Worm (Caenorhabditis elegans) whole organism, L3 larva: ENCODE results near the gene dod-6.

Experiments
- ZK546.5 ChIP-seq: sonication (generic microtip); optimal IDR thresholded peaks from 2 replicates; lab custom pipeline; 2017; ENCODE audit warnings: missing biosample characterization, missing genetic modification characterization
- ama-1 ChIP-seq: fragments of 150-350 bp; optimal IDR thresholded peaks from 2 replicates; lab custom pipeline; 2018
- ceh-28 ChIP-seq: fragments of 150-350 bp; optimal IDR thresholded peaks from 2 replicates; lab custom pipeline; 2014; ENCODE audit warnings: missing biosample characterization, missing genetic modification reagents, missing genetic modification characterization
- daf-12 ChIP-seq: fragments of 150-350 bp; optimal IDR thresholded peaks from 2 replicates; lab custom pipeline; 2014; ENCODE audit warnings: missing biosample characterization, missing genetic modification reagents, missing genetic modification characterization
- egl-27 ChIP-seq: sonication (generic microtip); optimal IDR thresholded peaks from 4 replicates; lab custom pipeline; 2017; ENCODE audit warnings: missing biosample characterization, missing genetic modification reagents, missing genetic modification characterization
- elt-3 ChIP-seq, 3 experiments: fragments of 150-350 bp in 1 of 3; sonication (generic microtip) in 2 of 3; optimal IDR thresholded peaks; 2 replicates in 2 of 3; 4 replicates in 1 of 3; lab custom pipeline; 2014 to 2017; ENCODE audit warnings: missing biosample characterization in 3 of 3, missing genetic modification characterization in 3 of 3
- fkh-10 ChIP-seq: sonication (generic microtip); optimal IDR thresholded peaks from 2 replicates; lab custom pipeline; 2017; ENCODE audit warnings: missing biosample characterization, missing genetic modification reagents, missing genetic modification characterization
- fkh-2 ChIP-seq: fragments of 150-350 bp; optimal IDR thresholded peaks from 2 replicates; lab custom pipeline; 2014; ENCODE audit warnings: missing biosample characterization, missing genetic modification reagents, missing genetic modification characterization
- hmg-11 ChIP-seq: sonication (generic microtip); optimal IDR thresholded peaks from 2 replicates; lab custom pipeline; 2016; ENCODE audit warnings: missing genetic modification characterization, missing compliant biosample characterization
- lin-15B ChIP-seq: fragments of 150-350 bp; optimal IDR thresholded peaks from 2 replicates; lab custom pipeline; 2014; ENCODE audit warnings: missing biosample characterization, missing genetic modification characterization
- lin-39 ChIP-seq: fragments of 150-350 bp; optimal IDR thresholded peaks from 2 replicates; lab custom pipeline; 2018; ENCODE audit warnings: missing biosample characterization, missing genetic modification reagents, missing genetic modification characterization
- nfya-1 ChIP-seq: sonication (generic microtip); optimal IDR thresholded peaks from 2 replicates; lab custom pipeline; 2017; ENCODE audit warnings: missing genetic modification characterization, mild to moderate bottlenecking, missing compliant biosample characterization, antibody characterized with exemption, moderate library complexity; ENCODE audit not compliant: insufficient read depth
- nhr-11 ChIP-seq: fragments of 150-350 bp; optimal IDR thresholded peaks from 2 replicates; lab custom pipeline; 2014; ENCODE audit warnings: missing biosample characterization, missing genetic modification characterization
- nhr-12 ChIP-seq: fragments of 150-350 bp; optimal IDR thresholded peaks from 2 replicates; lab custom pipeline; 2014; ENCODE audit warnings: missing biosample characterization, missing genetic modification characterization
- nhr-23 ChIP-seq: fragments of 150-350 bp; optimal IDR thresholded peaks from 2 replicates; lab custom pipeline; 2014; ENCODE audit warnings: missing biosample characterization, missing genetic modification reagents, missing genetic modification characterization
- nhr-25 ChIP-seq: sonication (generic microtip); optimal IDR thresholded peaks from 2 replicates; lab custom pipeline; 2017; ENCODE audit warnings: missing biosample characterization, missing genetic modification characterization
- nhr-28 ChIP-seq: fragments of 150-350 bp; optimal IDR thresholded peaks from 2 replicates; lab custom pipeline; 2014; ENCODE audit warnings: missing biosample characterization, missing genetic modification characterization
- nhr-43 ChIP-seq: sonication (generic microtip); optimal IDR thresholded peaks from 2 replicates; lab custom pipeline; 2016; ENCODE audit warnings: mild to moderate bottlenecking, missing genetic modification characterization, missing compliant biosample characterization; ENCODE audit not compliant: poor library complexity, severe bottlenecking
- pha-4 ChIP-seq: fragments of 150-350 bp; optimal IDR thresholded peaks from 2 replicates; lab custom pipeline; 2014; ENCODE audit warnings: missing biosample characterization, missing genetic modification reagents, missing genetic modification characterization
- tbx-2 ChIP-seq: sonication (generic microtip); optimal IDR thresholded peaks from 2 replicates; lab custom pipeline; 2016; ENCODE audit warnings: mild to moderate bottlenecking, missing genetic modification characterization, missing compliant biosample characterization
- zag-1 ChIP-seq: fragments of 150-350 bp; optimal IDR thresholded peaks from 2 replicates; lab custom pipeline; 2014; ENCODE audit warnings: missing biosample characterization, missing genetic modification characterization
- ztf-4 ChIP-seq: fragments of 150-350 bp; optimal IDR thresholded peaks from 2 replicates; lab custom pipeline; 2014; ENCODE audit warnings: missing biosample characterization, missing genetic modification characterization

The dod-6 gene

DNA sequence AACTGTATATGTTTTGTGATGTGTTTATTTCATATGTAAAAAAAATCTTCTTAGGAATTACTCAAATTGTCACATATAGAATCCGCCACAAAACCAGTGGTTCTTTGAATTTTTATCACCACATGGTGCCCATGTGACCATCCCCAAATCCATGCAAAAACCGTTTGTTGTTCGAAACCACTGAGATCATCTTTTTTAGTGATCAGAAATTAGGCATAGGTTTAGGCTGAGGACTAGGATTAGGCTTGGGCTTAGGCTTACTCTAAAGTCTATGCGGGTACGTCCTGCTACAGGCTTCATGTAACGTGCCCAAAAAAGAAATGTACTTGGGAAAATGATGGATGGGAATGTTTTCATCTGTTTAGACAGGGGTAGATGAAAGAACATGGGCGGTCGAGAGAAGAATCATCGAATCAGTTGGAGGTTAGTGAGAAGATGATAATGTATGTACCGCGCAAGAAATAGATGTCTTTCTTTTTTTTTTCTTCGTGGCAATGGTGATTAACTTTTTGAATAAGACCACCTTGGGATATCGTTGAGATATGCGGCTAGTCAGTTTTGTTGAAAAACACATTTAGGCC lies 38.9 kb downstream of the dod-6 start:
- TF ChIP-seq nhr-25: peak; percentile 25
- TF ChIP-seq ceh-28 (tag; lab: Kevin White, UChicago): no peak
- no peak for TF ChIP-seq fkh-10 (GFP tag; lab: Kevin White, UChicago)
- peak; percentile 16 for TF ChIP-seq ztf-4 (tag; lab: Kevin White, UChicago)
- no peak for TF ChIP-seq zag-1
- peak in 1 of 3 experiments; percentile 61 for TF ChIP-seq elt-3 (tag; optimal IDR thresholded peaks at IDR 0.05; lab: Kevin White, UChicago)
- peak; percentile 9 for TF ChIP-seq nhr-43 (tag; lab: Kevin White, UChicago)
- peak; percentile 37 for TF ChIP-seq ama-1 (lab: Kevin White, UChicago)

DNA sequence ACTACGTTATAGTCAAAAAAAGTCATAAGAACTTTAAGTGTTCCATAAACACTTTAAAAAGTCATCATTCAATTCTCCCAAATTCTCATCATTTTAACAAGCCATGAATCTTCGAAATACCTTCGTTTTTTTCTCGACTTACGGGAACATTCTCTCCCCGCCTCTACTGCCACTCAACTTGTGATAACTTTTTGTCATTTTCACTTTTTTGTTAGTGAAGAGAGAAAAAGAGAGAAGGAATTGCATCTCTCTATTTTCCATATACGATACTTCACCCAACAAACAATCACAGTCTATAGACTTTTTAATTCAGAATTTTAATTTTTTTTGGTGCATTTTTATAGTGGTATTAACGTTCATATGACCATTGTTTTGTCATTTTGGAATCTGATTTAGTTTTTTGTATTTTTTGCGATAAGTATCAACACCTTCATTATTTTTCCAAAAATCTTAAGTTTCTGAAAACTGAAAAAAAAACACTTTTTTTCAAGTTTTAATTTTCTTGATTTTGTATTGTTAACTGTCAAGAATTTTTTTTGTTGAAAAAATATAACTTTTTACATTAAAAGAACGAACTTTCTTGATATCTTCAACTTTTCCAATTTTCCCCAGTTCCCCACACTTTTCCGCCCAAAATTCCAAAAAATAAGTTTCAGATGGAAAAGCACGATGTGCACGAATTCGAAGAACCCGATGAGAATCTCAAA lies 41.1 kb downstream of the dod-6 start, which contains the start of gene Y70G10A.3:
TSS of gene Y70G10A.3 (plus strand) at position 657 of the 707 bp plus-strand sequence.
- no peak for TF ChIP-seq fkh-2 (tag; lab: Kevin White, UChicago)
- TF ChIP-seq, all 47 proteins: peak for 0

DNA sequence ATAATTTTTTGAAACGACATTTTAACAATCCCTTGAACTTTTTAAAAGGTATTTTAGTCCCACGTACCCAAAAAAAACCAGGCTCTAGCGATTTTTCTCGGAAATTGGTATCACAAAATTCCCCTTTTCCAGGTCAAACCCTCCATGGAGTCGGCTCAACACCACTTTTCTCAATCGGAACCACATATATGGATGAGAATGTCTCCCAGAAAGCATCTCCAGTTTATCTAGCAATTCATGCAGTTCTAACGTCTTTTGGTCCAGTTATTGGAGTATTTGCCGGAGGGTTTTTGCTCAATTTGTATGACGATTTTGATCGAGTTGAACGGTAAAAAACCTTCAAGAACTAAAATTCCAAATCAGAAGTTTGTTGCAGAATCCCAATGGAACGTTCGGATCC lies 42.6 kb downstream of the dod-6 start:
- TF ChIP-seq nfya-1 (tag; lab: Kevin White, UChicago) (no peak), nhr-11 (tag; lab: Kevin White, UChicago) (no peak), hmg-11 (tag; lab: Kevin White, UChicago) (no peak), ama-1 (lab: Kevin White, UChicago) (no peak), nhr-28 (no peak), egl-27 (tag; lab: Kevin White, UChicago) (no peak), nhr-12 (no peak), pha-4 (tag; lab: Kevin White, UChicago) (no peak), nhr-23 (tag; lab: Kevin White, UChicago) (no peak)

DNA sequence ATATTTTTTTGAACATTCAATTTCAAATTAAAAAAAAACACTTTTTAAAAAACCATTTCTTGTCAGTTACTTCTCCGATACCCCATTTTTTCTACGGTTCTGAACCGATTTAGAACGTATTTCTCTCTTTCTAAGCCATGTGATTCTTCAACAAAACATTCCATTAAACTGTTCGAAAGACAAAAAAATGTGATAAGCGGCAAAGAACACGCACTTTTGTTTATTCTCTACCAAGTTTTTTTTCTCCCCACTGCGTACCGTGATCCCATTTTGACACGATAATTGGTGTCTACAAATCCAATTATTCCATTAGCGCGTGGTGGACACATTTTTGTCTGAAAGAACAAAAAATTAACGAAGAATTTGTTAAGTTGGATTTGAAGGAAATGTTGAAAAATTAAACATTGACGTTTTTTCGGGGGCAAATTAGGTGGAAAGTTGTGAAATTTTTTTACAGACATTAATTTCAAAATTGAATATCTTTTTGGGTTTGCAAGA lies 43.9 kb downstream of the dod-6 start:
- TF ChIP-seq nhr-23 (tag; lab: Kevin White, UChicago) (no peak), nhr-25 (peak; percentile 1), lin-15B (tag; lab: Kevin White, UChicago) (no peak), tbx-2 (tag; lab: Kevin White, UChicago) (no peak), nhr-43 (tag; lab: Kevin White, UChicago) (peak; percentile 40)

DNA sequence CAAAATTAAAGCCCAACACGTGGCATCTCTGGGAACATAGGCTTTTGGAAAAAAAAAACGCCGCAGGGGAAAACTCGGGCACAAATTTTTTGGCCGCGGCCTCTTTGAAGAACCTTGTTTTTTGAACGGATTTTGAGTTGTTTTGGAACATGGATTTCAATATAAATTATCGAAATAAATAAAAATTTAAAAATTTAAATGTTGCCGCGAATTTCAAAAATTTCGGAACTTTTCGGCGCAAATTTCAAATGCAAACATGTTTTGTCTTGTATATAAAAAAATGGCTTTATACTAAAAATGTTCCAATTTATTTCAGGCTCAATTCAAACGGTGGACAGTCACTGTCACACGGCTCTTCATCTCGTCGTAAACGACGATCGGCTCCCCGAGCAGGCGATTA lies 46.5 kb downstream of the dod-6 start:
- TF ChIP-seq daf-12 (tag; lab: Kevin White, UChicago) (no peak), ZK546.5 (tag; lab: Kevin White, UChicago) (no peak), nhr-12 (no peak), nhr-28 (no peak), nhr-11 (tag; lab: Kevin White, UChicago) (no peak), lin-39 (tag; lab: Kevin White, UChicago) (no peak)
